Worm (Caenorhabditis elegans) whole organism, young adult: Measurements from ENCODE around the gene pitr-3.

Experiments used
- F37B4.10 ChIP-seq: fragments of 200-800 bp; sonication (Bioruptor generic); IDR thresholded peaks from 2 replicates; pipeline ENCODE4 v1.3.6; 2022; ENCODE audit warnings: missing genetic modification characterization, missing compliant biosample characterization
- F55B11.4 ChIP-seq: sonication (generic microtip); optimal IDR thresholded peaks from 2 replicates; lab custom pipeline; 2016; ENCODE audit warnings: missing compliant biosample characterization, missing genetic modification characterization, borderline replicate concordance; ENCODE audit not compliant: insufficient read depth
- T07F8.4 ChIP-seq: sonication (generic microtip); optimal IDR thresholded peaks from 2 replicates; lab custom pipeline; 2016; ENCODE audit warnings: mild to moderate bottlenecking, missing genetic modification characterization, moderate library complexity, missing compliant biosample characterization
- ama-1 ChIP-seq, 3 experiments: fragments of 150-350 bp in 1 of 3; sonication (generic microtip) in 2 of 3; optimal IDR thresholded peaks; 2 replicates each; lab custom pipeline; 2014 to 2018; ENCODE audit warnings: missing biosample characterization in 2 of 3, missing genetic modification characterization in 2 of 3, missing genetic modification reagents in 2 of 3
- cebp-2 ChIP-seq: fragments of 200-800 bp; sonication (Bioruptor generic); IDR thresholded peaks from 2 replicates; pipeline ENCODE4 v1.3.6; 2022; ENCODE audit warnings: missing genetic modification characterization, missing compliant biosample characterization
- egl-18 ChIP-seq: fragments of 200-800 bp; sonication (Bioruptor generic); IDR thresholded peaks from 2 replicates; pipeline ENCODE4 v1.3.6; 2022; ENCODE audit warnings: missing genetic modification reagents, missing genetic modification characterization, missing compliant biosample characterization
- hmg-1.2 ChIP-seq: fragments of 200-800 bp; sonication (Bioruptor generic); IDR thresholded peaks from 2 replicates; pipeline ENCODE4 v1.3.6; 2022; ENCODE audit warnings: missing genetic modification reagents, missing genetic modification characterization, missing compliant biosample characterization
- lin-40 ChIP-seq: sonication (generic microtip); optimal IDR thresholded peaks from 2 replicates; lab custom pipeline; 2016; ENCODE audit warnings: missing genetic modification characterization, mild to moderate bottlenecking, missing compliant biosample characterization, missing genotype, missing genetic modification reagents
- mcd-1 ChIP-seq: fragments of 200-800 bp; sonication (Bioruptor generic); IDR thresholded peaks from 2 replicates; pipeline ENCODE4 v1.3.6; 2022; ENCODE audit warnings: missing genetic modification reagents, missing genetic modification characterization, missing compliant biosample characterization
- snpc-3.4 ChIP-seq: sonication (generic microtip); optimal IDR thresholded peaks from 2 replicates; lab custom pipeline; 2017; ENCODE audit warnings: missing genetic modification characterization, mild to moderate bottlenecking, missing compliant biosample characterization, antibody characterized with exemption, moderate library complexity, missing genotype, missing genetic modification reagents
- snpc-4 ChIP-seq, 5 experiments: fragments of 150-350 bp in 1 of 5; sonication (generic microtip) in 4 of 5; optimal IDR thresholded peaks; 2 replicates each; lab custom pipeline; 2014 to 2018; ENCODE audit warnings: missing genetic modification characterization in 5 of 5, missing biosample characterization in 3 of 5, antibody characterized with exemption in 2 of 5, mild to moderate bottlenecking in 2 of 5, missing compliant biosample characterization in 2 of 5, missing genotype in 2 of 5, moderate library complexity in 2 of 5, missing genetic modification reagents in 1 of 5
- unc-62 ChIP-seq: fragments of 150-350 bp; optimal IDR thresholded peaks from 2 replicates; lab custom pipeline; 2014; ENCODE audit warnings: missing biosample characterization, missing genetic modification reagents, missing genetic modification characterization

DNA sequence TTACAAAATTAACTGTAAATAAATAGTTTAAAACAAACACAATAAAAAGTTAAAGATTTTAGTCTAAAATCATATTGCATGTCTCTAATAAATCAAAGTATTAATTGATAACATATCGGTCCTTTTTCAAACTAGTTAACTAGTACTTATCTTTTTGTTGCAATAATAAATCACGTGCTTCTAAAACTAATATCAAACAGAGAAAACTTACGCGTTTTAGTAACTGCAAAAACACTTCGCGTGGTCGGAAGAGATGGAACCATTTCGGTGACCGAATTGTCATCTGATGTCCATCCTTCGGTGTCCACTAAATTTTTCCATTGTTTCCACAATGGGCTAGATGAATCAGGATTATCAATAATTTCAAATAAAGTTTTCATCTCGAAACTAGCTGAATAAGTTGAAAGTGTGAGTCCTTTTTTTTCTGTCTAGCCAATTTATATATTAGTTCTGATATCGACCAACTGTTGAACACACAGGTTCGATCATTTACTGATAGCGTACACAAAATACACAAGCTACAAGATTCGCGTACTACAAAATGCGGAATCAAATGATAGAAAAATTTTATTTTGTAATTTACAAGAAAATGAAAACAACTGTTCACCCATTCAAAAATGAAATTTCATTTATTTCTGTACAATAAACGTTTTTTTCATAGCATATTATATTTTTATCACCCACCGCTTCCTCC is 42.8 kb downstream of the pitr-3 start, which contains the start of gene F21C10.9:
- no peak for TF ChIP-seq cebp-2 (GFP tag; lab: Robert Waterston, UW)
- no peak for TF ChIP-seq mcd-1
- TF ChIP-seq lin-40 (tag; lab: Kevin White, UChicago): no peak
- TF ChIP-seq F55B11.4: no peak
- TF ChIP-seq snpc-4 (GFP tag; optimal IDR thresholded peaks at IDR 0.05; lab: Kevin White, UChicago): no peak
- TF ChIP-seq snpc-4 (tag; optimal IDR thresholded peaks at IDR 0.05; lab: Kevin White, UChicago): no peak
- no peak for TF ChIP-seq ama-1 (optimal IDR thresholded peaks at IDR 0.05; lab: Kevin White, UChicago)
- no peak for TF ChIP-seq ama-1 (GFP tag; optimal IDR thresholded peaks at IDR 0.05; lab: Kevin White, UChicago)
- no peak for TF ChIP-seq unc-62 (GFP tag; lab: Kevin White, UChicago)
- TF ChIP-seq T07F8.4 (tag; lab: Kevin White, UChicago): no peak
- TF ChIP-seq snpc-3.4 (tag; lab: Kevin White, UChicago): no peak
- no peak for TF ChIP-seq egl-18 (GFP tag; lab: Robert Waterston, UW)
- TF ChIP-seq hmg-1.2 (GFP tag; lab: Robert Waterston, UW): no peak
- no peak for TF ChIP-seq F37B4.10
